Fruit fly (Drosophila melanogaster): ENCODE results near the gene Pfdn5.

Pfdn5 gene

DNA sequence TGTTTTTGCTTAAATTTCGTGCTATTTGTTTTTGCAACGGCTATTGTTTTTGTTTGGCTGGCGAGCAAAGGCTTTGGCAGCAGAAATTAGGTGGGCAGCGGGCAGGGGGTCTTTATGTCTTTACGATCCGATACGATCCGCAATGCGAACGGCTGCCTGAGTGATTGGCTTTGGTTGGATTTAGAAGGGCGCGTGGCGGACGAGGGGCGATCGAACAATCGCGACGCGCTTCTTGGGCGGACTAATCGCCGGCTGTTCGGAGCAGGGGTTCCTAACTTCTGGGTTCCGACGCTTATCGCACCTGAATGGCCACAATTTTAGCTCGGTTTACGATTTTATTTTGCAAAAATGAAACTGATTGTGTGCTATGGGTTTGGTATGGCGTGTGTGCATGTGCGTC, 40.4 kb downstream of the Pfdn5 start (continued):
- TF ChIP-seq lov (optimal IDR thresholded peaks at IDR 0.05) (no peak), lov (GFP tag; IDR thresholded peaks at IDR 0.05) (no peak), CG1233 (GFP tag; optimal IDR thresholded peaks at IDR 0.05) (no peak), Ptx1 (GFP tag; IDR thresholded peaks at IDR 0.05) (no peak), CG43689 (GFP tag; IDR thresholded peaks at IDR 0.05) (no peak), HLH4C (GFP tag; IDR thresholded peaks at IDR 0.05; ENCODE audit: partially characterized antibody) (0 out of 3 replicates have a peak, but pooled peaks have one; percentile 17), CG14710 (tag; optimal IDR thresholded peaks at IDR 0.05) (no peak), Ets65A (GFP tag) (peak; percentile 36), psq (GFP tag; optimal IDR thresholded peaks at IDR 0.05) (no peak), gro (GFP tag; optimal IDR thresholded peaks at IDR 0.05) (peak; percentile 83), rib (GFP tag; IDR thresholded peaks at IDR 0.05) (peak; percentile 62; the same call in 1 of the 2 replicates), dm (GFP tag; optimal IDR thresholded peaks at IDR 0.05) (no peak), CG10654 (GFP tag; optimal IDR thresholded peaks at IDR 0.05) (no peak), CkIIα-i1 (GFP tag; IDR thresholded peaks at IDR 0.05) (no peak), H2.0 (GFP tag; IDR thresholded peaks at IDR 0.05) (no peak), CG10565 (GFP tag; optimal IDR thresholded peaks at IDR 0.05) (no peak), br (optimal IDR thresholded peaks at IDR 0.05) (no peak), zen2 (GFP tag; IDR thresholded peaks at IDR 0.05; ENCODE audit: partially characterized antibody) (peak; percentile 27; the same call in 2 of the 3 replicates), CG34376 (GFP tag; optimal IDR thresholded peaks at IDR 0.05) (peak; percentile 59), sr (GFP tag; IDR thresholded peaks at IDR 0.05) (no peak), sens (GFP tag) (peak; percentile 41), H15 (GFP tag; IDR thresholded peaks at IDR 0.05) (no peak), sob (GFP tag; IDR thresholded peaks at IDR 0.05) (0 out of 2 replicates have a peak, but pooled peaks have one; percentile 16), CG18262 (tag; optimal IDR thresholded peaks at IDR 0.05) (no peak), Adf1 (GFP tag; IDR thresholded peaks at IDR 0.05) (peak; percentile 11; the same call in 1 of the 2 replicates), oc (tag; optimal IDR thresholded peaks at IDR 0.05) (no peak), Mes4 (GFP tag; optimal IDR thresholded peaks at IDR 0.05) (no peak), Hand (GFP tag; optimal IDR thresholded peaks at IDR 0.05) (no peak), hth (optimal IDR thresholded peaks at IDR 0.05) (no peak), crp (GFP tag; optimal IDR thresholded peaks at IDR 0.05) (no peak), MBD-R2 (GFP tag; IDR thresholded peaks at IDR 0.05) (no peak), B-H1 (GFP tag; IDR thresholded peaks at IDR 0.05) (no peak), Hey (tag; optimal IDR thresholded peaks at IDR 0.05) (peak; percentile 82), chn (GFP tag; optimal IDR thresholded peaks at IDR 0.05) (no peak), exex (tag; optimal IDR thresholded peaks at IDR 0.05) (peak; percentile 79), GATAe (GFP tag; conservative IDR thresholded peaks at IDR 0.05) (peak; percentile 28; the same call in 1 of the 2 replicates)

DNA sequence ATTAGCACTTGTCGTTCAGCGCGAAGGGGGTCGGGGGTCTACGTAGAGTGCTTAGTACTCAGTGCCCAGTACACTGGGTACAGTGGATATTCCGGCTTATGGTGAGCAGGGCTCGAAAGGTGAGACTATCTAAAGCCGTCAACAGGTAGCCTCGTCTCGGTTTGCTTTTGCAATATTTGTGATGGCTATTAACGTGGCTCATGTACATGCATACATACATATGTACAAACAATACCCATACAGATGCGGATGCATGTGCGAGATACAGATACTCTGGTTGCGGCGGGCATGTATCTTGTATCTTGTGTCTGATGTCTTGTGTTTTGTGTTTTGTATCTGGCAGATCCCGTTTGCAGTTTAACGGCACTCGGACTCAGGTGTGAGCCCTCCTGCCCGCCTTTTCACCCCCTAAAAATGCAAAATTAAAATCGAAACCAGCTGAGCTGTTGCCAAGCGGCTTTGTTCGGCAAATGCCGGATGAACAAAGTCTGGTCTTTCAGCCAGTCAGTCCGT, 40.9 kb downstream of the Pfdn5 start:
- TF ChIP-seq CG5180 (GFP tag; optimal IDR thresholded peaks at IDR 0.05) (no peak), phol (tag; optimal IDR thresholded peaks at IDR 0.05) (no peak), hkb (optimal IDR thresholded peaks at IDR 0.05) (no peak), hkb (GFP tag; IDR thresholded peaks at IDR 0.05) (0 out of 2 replicates have a peak, but pooled peaks have one; percentile 12), CG18011 (GFP tag; optimal IDR thresholded peaks at IDR 0.05) (peak; percentile 64), ara (GFP tag; IDR thresholded peaks at IDR 0.05) (no peak), ttk (GFP tag; IDR thresholded peaks at IDR 0.05) (0 out of 2 replicates have a peak, but pooled peaks have one; percentile 13), CG1832 (GFP tag; optimal IDR thresholded peaks at IDR 0.05) (no peak), lbe (GFP tag; optimal IDR thresholded peaks at IDR 0.05) (no peak), CG14014 (GFP tag; IDR thresholded peaks at IDR 0.05) (no peak), CG1529 (GFP tag; optimal IDR thresholded peaks at IDR 0.05) (no peak), CG12071 (GFP tag; optimal IDR thresholded peaks at IDR 0.05) (peak; percentile 9), gce (GFP tag; IDR thresholded peaks at IDR 0.05) (no peak), CG14050 (GFP tag; IDR thresholded peaks at IDR 0.05) (no peak), CG3281 (GFP tag; optimal IDR thresholded peaks at IDR 0.05) (no peak), Nf-YC (tag; optimal IDR thresholded peaks at IDR 0.05) (no peak), GATAe (GFP tag; conservative IDR thresholded peaks at IDR 0.05) (no peak), Neu2 (GFP tag; optimal IDR thresholded peaks at IDR 0.05; ENCODE audit: borderline replicate concordance) (no peak), CG33557 (GFP tag; optimal IDR thresholded peaks at IDR 0.05) (no peak)

Measured in whole organism, embryonic.